Fruit fly (Drosophila melanogaster): Measurements from ENCODE around the gene CG2841.

Gene CG2841

DNA sequence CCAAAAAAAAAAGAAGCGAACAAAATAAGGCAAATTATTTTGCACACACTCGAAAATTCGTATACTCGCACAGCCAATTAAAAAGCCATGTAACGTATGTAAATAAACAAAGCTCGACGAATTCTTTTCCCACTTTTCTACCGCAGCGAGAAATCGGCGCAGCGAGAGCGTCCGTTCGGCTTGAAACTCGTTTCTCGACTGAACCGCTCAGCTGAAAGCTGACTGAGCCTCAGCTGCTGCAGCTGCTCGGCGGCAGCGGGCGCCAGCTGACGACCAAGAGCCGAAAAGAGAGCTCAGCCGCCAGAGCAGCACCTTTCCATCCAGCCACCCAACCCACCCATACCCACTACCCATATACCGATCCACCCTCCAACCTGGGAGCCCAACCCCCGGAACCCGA lies at the start of gene CG2841:
Gene CG2841 (minus strand): TSS at position 186 of the 400 bp plus-strand sequence.
- TF ChIP-seq tj (GFP tag; optimal IDR thresholded peaks at IDR 0.05) = peak; percentile 2
- no peak for TF ChIP-seq ovo (GFP tag; optimal IDR thresholded peaks at IDR 0.05)

DNA sequence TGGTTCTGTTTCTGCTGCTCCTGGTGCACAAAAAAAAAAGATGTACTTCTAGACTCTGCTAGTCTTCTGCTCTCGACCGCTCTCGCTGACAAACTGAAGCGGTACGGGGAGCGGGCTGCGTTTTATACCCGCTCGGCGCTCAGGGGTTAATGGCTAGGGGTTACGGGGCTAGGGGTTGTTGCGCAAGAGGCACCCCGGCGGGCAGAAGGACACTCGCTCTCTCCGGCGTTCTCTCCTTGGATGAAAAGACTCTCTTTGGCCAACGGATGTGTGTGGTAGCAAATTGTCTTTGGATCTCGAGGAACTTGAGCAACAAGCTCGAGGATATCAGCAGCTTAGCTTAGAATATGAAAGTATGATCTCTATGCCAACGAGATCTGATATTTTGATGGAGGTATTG lies 44.6 kb upstream of the CG2841 start, which contains the start of gene CG12496:
Gene CG12496 (minus strand): TSS at position 97 of the 400 bp plus-strand sequence.
- no peak for TF ChIP-seq ovo (GFP tag; optimal IDR thresholded peaks at IDR 0.05)
- no peak for TF ChIP-seq CG33017 (tag; optimal IDR thresholded peaks at IDR 0.05)
- no peak for TF ChIP-seq Hr96 (GFP tag; optimal IDR thresholded peaks at IDR 0.05)
- TF ChIP-seq Crg-1 (GFP tag; optimal IDR thresholded peaks at IDR 0.05) = no peak
- TF ChIP-seq Clk (GFP tag; optimal IDR thresholded peaks at IDR 0.05) = no peak
- TF ChIP-seq Mnt (GFP tag; optimal IDR thresholded peaks at IDR 0.05) = no peak
- TF ChIP-seq tj (GFP tag; optimal IDR thresholded peaks at IDR 0.05) = no peak
- no peak for TF ChIP-seq cnc (optimal IDR thresholded peaks at IDR 0.05)
- no peak for TF ChIP-seq CG7045 (GFP tag; optimal IDR thresholded peaks at IDR 0.05)

DNA sequence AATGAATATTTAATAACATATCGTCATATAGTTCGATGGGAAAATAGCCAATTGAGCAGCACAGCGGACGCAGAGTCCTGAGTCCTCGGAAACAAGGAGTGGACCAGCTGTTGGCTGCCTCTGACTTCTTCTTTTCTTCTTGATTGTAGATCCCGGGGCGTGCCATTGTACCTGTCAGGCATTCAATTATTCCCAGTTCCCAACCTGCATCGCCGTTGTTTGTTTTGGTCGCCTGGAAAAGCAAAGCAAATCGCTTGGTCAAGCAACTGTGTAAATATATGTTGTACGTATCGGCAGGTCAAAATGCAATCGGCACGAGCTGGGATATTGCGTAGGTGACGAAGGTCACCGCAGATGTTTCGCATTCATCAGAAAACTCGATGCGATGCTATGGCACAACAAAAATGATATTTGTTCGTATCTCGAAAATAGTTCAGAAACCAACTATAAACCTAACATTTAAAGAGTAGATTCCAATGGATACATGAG lies 42.6 kb upstream of the CG2841 start:
- TF ChIP-seq CG7101 (tag; optimal IDR thresholded peaks at IDR 0.05) = no peak
- TF ChIP-seq cic (GFP tag; optimal IDR thresholded peaks at IDR 0.05) = no peak
- no peak for TF ChIP-seq cnc (optimal IDR thresholded peaks at IDR 0.05)
- no peak for TF ChIP-seq CG5204 (GFP tag; optimal IDR thresholded peaks at IDR 0.05)
- no peak for TF ChIP-seq ovo (GFP tag; optimal IDR thresholded peaks at IDR 0.05)
- TF ChIP-seq Mnt (GFP tag; optimal IDR thresholded peaks at IDR 0.05) = no peak
- no peak for TF ChIP-seq bab1 (GFP tag; optimal IDR thresholded peaks at IDR 0.05)
- TF ChIP-seq CG12768 (GFP tag; optimal IDR thresholded peaks at IDR 0.05) = no peak
- TF ChIP-seq Hr96 (GFP tag; optimal IDR thresholded peaks at IDR 0.05) = no peak
- no peak for TF ChIP-seq kay (GFP tag; ENCODE audit: borderline replicate concordance)
- TF ChIP-seq toe (GFP tag; optimal IDR thresholded peaks at IDR 0.05) = no peak
- no peak for TF ChIP-seq CG11617 (GFP tag; optimal IDR thresholded peaks at IDR 0.05)
- no peak for TF ChIP-seq Clk (GFP tag; optimal IDR thresholded peaks at IDR 0.05)
- TF ChIP-seq tj (GFP tag; optimal IDR thresholded peaks at IDR 0.05) = no peak
- TF ChIP-seq CG1620 (GFP tag; optimal IDR thresholded peaks at IDR 0.05) = no peak
- TF ChIP-seq CG33017 (tag; optimal IDR thresholded peaks at IDR 0.05) = no peak

DNA sequence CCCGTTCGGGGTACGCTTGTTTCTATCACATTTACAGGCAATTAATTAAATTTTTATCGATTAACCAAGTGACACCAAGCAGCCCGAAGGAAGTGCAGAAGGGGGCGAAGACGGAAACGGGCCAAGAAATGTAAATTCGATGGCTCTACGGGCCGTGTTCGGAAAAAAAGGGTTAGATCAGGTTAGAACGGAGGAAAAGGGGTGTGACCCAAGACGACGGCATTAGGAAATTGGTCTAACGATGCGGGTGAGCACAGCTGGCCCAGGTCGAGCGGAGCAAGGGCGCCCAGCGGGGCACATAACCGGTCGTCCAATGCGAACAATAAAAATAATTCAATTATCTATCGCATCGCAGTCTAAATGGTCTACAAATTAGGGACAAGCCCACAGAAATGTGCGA lies 33.3 kb upstream of the CG2841 start:
- TF ChIP-seq toe (GFP tag; optimal IDR thresholded peaks at IDR 0.05) = no peak
- TF ChIP-seq Crg-1 (GFP tag; optimal IDR thresholded peaks at IDR 0.05) = no peak
- TF ChIP-seq tj (GFP tag; optimal IDR thresholded peaks at IDR 0.05) = no peak
- TF ChIP-seq CG33017 (tag; optimal IDR thresholded peaks at IDR 0.05) = no peak
- no peak for TF ChIP-seq Mnt (GFP tag; optimal IDR thresholded peaks at IDR 0.05)
- TF ChIP-seq bab1 (GFP tag; optimal IDR thresholded peaks at IDR 0.05) = no peak
- no peak for TF ChIP-seq CG11617 (GFP tag; optimal IDR thresholded peaks at IDR 0.05)
- TF ChIP-seq pad (GFP tag; optimal IDR thresholded peaks at IDR 0.05) = no peak
- TF ChIP-seq CG5204 (GFP tag; optimal IDR thresholded peaks at IDR 0.05) = no peak
- TF ChIP-seq Clk (GFP tag; optimal IDR thresholded peaks at IDR 0.05) = no peak
- TF ChIP-seq Hr96 (GFP tag; optimal IDR thresholded peaks at IDR 0.05) = no peak
- no peak for TF ChIP-seq ovo (GFP tag; optimal IDR thresholded peaks at IDR 0.05)
- no peak for TF ChIP-seq CG7045 (GFP tag; optimal IDR thresholded peaks at IDR 0.05)
- TF ChIP-seq CG12768 (GFP tag; optimal IDR thresholded peaks at IDR 0.05) = no peak
- no peak for TF ChIP-seq CG1620 (GFP tag; optimal IDR thresholded peaks at IDR 0.05)
- TF ChIP-seq cic (GFP tag; optimal IDR thresholded peaks at IDR 0.05) = no peak
- TF ChIP-seq cnc (optimal IDR thresholded peaks at IDR 0.05) = no peak
- TF ChIP-seq kay (GFP tag; ENCODE audit: borderline replicate concordance) = no peak

DNA sequence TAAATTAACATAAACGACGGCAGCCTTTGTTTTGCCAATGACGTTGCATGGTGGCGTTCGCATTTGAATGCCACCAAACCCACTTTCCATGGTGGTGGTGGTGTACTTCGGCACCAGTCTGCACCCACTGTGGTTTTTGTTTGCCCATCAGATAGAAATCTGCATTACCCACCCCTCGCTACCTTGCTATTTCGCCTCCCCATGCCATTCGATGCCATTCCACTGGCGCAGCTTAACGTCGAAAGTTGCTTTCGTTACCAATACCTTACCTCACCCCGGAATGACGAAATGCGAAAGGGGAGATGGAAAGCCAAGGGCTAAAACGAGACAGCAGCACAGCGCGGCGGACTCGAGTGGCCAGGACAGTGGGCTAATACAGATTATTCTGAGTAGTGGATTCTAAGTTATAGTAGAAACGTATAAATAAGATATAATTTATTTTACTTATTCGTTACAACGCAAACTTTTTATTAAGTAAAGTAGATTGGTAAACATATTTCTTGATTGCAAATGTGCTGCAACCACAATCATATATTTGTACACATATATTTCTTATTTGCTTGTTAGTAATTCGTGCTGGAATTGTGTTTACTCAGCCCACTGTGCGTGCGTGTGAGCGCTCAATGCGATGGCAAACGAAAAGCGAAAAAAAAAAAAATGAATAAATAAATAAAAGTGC lies 30.2 kb upstream of the CG2841 start:
- TF ChIP-seq kay (GFP tag; ENCODE audit: borderline replicate concordance) (no peak), ovo (GFP tag; optimal IDR thresholded peaks at IDR 0.05) (no peak), CG7101 (tag; optimal IDR thresholded peaks at IDR 0.05) (no peak), CG14711 (tag; optimal IDR thresholded peaks at IDR 0.05) (no peak), toe (GFP tag; optimal IDR thresholded peaks at IDR 0.05) (no peak), tj (GFP tag; optimal IDR thresholded peaks at IDR 0.05) (no peak), bab1 (GFP tag; optimal IDR thresholded peaks at IDR 0.05) (no peak), CG1620 (GFP tag; optimal IDR thresholded peaks at IDR 0.05) (no peak), Hr96 (GFP tag; optimal IDR thresholded peaks at IDR 0.05) (no peak), cnc (optimal IDR thresholded peaks at IDR 0.05) (no peak), Clk (GFP tag; optimal IDR thresholded peaks at IDR 0.05) (no peak), pad (GFP tag; optimal IDR thresholded peaks at IDR 0.05) (no peak), Crg-1 (GFP tag; optimal IDR thresholded peaks at IDR 0.05) (no peak), CG11617 (GFP tag; optimal IDR thresholded peaks at IDR 0.05) (no peak), CG7045 (GFP tag; optimal IDR thresholded peaks at IDR 0.05) (no peak), CG12768 (GFP tag; optimal IDR thresholded peaks at IDR 0.05) (no peak), cic (GFP tag; optimal IDR thresholded peaks at IDR 0.05) (no peak)

DNA sequence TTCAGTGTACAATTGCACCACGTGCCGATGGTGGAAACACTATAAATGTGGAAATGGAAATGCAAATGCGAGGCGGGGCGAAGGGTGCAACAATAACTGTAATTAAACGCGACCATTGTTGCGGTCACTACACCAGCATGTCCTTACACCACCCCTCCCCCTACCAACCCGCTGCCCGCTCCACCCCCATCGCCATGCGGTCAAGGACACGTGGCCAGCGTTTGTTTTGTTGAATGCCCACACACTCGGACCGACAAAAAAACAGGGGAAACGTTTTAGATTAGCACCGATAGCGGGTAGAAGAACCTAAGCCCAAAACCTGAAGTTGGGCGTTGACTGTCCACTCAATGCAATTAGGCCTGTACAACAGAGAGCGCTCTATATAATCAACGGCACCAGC lies 28.4 kb upstream of the CG2841 start:
- TF ChIP-seq cnc (optimal IDR thresholded peaks at IDR 0.05) (no peak), CG1620 (GFP tag; optimal IDR thresholded peaks at IDR 0.05) (no peak), CG12768 (GFP tag; optimal IDR thresholded peaks at IDR 0.05) (no peak), ovo (GFP tag; optimal IDR thresholded peaks at IDR 0.05) (no peak), toe (GFP tag; optimal IDR thresholded peaks at IDR 0.05) (no peak), pad (GFP tag; optimal IDR thresholded peaks at IDR 0.05) (no peak), CG11617 (GFP tag; optimal IDR thresholded peaks at IDR 0.05) (no peak), tj (GFP tag; optimal IDR thresholded peaks at IDR 0.05) (no peak), Clk (GFP tag; optimal IDR thresholded peaks at IDR 0.05) (no peak), CG5204 (GFP tag; optimal IDR thresholded peaks at IDR 0.05) (no peak), CG7045 (GFP tag; optimal IDR thresholded peaks at IDR 0.05) (no peak), Crg-1 (GFP tag; optimal IDR thresholded peaks at IDR 0.05) (no peak), CG33017 (tag; optimal IDR thresholded peaks at IDR 0.05) (no peak), kay (GFP tag; ENCODE audit: borderline replicate concordance) (no peak)

Measured in whole organism, adult.